Fruit fly (Drosophila melanogaster): ENCODE results near the gene CG43208.

Gene CG43208

DNA sequence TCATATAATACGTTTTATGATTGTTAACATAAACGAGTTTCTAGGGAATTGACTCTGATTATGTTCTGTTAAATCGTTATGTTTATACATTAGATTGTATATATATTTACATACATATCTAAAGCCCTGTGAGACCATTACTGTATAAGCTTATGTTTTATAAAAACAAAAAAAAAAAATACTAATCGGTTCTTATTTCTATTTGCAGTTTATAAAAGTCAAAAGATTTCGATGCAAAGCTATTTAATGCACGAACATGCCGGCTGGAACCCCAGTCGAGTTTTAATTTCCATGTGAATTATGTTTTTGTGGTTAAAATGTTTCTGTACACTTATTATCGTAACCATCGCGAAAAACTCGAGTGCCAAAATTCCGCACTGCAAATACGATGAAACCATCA lies 50.1 kb downstream of the CG43208 start, which contains the start of gene mthl12:
Gene mthl12, plus strand, starts transcription at position 301 of the 400 bp plus-strand sequence.
- TF ChIP-seq CG17801 (GFP tag; optimal IDR thresholded peaks at IDR 0.05; ENCODE audit: partially characterized antibody): no peak
